Worm (Caenorhabditis elegans): ENCODE measurements around the gene F48E8.4.

F48E8.4 gene

DNA sequence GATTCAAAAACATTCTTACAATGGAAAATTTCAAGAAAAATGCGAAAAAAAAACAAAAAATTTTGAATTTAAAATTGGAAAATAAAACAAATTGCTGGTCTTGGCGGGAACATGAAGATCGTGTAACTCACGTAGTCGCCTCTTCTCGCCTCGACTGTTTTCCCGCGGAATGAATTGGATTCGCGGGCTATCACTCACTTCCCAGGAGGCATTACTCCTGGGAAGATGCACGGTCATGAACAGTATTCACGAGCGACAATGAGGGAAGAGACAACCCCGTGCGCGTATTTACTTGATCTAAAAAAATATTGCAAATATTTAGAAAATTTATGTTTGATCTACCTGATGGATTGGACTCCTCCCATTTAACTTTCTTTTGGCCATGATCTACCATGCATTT, 47.1 kb upstream of the F48E8.4 start (continued):
- TF ChIP-seq D2030.7 (GFP tag; IDR thresholded peaks at IDR 0.05) (peak; percentile 52), tbp1 (GFP tag; optimal IDR thresholded peaks at IDR 0.05) (no peak), madf-10 (tag; optimal IDR thresholded peaks at IDR 0.05) (no peak), ccch-3 (GFP tag; optimal IDR thresholded peaks at IDR 0.05) (no peak), ztf-22 (GFP tag; optimal IDR thresholded peaks at IDR 0.05) (no peak), aptf-2 (GFP tag; conservative IDR thresholded peaks at IDR 0.05) (peak; percentile 100), ceh-27 (GFP tag; optimal IDR thresholded peaks at IDR 0.05) (no peak), snpc-1.3 (tag; optimal IDR thresholded peaks at IDR 0.05; ENCODE audit: insufficient read depth) (no peak), zim-3 (tag; optimal IDR thresholded peaks at IDR 0.05) (no peak), B0336.3 (GFP tag; IDR thresholded peaks at IDR 0.05) (no peak), tlf-1 (GFP tag; optimal IDR thresholded peaks at IDR 0.05) (no peak), ceh-91 (GFP tag; IDR thresholded peaks at IDR 0.05) (peak; percentile 44; the same call in 1 of the 2 replicates), F39B2.1 (GFP tag; IDR thresholded peaks at IDR 0.05) (no peak), aptf-3 (GFP tag; IDR thresholded peaks at IDR 0.05) (peak; percentile 100), attf-5 (GFP tag; optimal IDR thresholded peaks at IDR 0.05) (no peak), cebp-1 (GFP tag; IDR thresholded peaks at IDR 0.05) (no peak), cebp-1 (tag; optimal IDR thresholded peaks at IDR 0.05) (no peak), nhr-27 (tag; optimal IDR thresholded peaks at IDR 0.05) (no peak), die-1 (tag; optimal IDR thresholded peaks at IDR 0.05) (peak; percentile 7), F49E8.2 (tag; optimal IDR thresholded peaks at IDR 0.05; ENCODE audit: insufficient read depth) (no peak), mel-28 (tag; optimal IDR thresholded peaks at IDR 0.05; ENCODE audit: borderline replicate concordance) (no peak), rpc-1 (optimal IDR thresholded peaks at IDR 0.05) (no peak), rpc-1 (tag; optimal IDR thresholded peaks at IDR 0.05) (no peak), madf-6 (GFP tag; IDR thresholded peaks at IDR 0.05) (peak; percentile 92), dpff-1 (tag; optimal IDR thresholded peaks at IDR 0.05) (no peak)

DNA sequence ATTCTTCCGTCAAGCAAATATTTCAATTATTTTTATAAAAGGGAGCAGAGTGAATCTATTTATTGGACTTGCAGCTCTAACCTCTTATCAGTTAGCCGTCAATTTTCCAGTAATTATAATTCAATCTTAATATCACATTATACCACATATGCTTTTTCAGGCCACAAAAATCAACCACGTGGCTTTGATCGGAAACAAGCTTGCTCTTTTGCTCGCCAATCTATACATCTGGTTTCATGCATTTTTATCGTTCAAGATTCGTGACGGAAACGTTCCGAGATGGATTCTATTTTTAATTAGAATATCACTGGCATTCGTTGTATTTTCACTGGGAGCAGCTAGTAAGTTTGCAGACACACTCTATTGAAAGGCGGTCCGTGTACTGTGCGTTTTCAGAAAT, 46.3 kb upstream of the F48E8.4 start:
- TF ChIP-seq Y53G8AR.9 (GFP tag; conservative IDR thresholded peaks at IDR 0.05), result no peak
- TF ChIP-seq attf-6 (GFP tag; IDR thresholded peaks at IDR 0.05), result no peak
- no peak for TF ChIP-seq C17E4.6 (GFP tag; IDR thresholded peaks at IDR 0.05)
- TF ChIP-seq ztf-26 (tag; optimal IDR thresholded peaks at IDR 0.05), result no peak
- TF ChIP-seq tlf-1 (GFP tag; optimal IDR thresholded peaks at IDR 0.05), result no peak
- no peak for TF ChIP-seq attf-5 (GFP tag; optimal IDR thresholded peaks at IDR 0.05)
- no peak for TF ChIP-seq ccch-3 (GFP tag; optimal IDR thresholded peaks at IDR 0.05)
- TF ChIP-seq dpff-1 (tag; optimal IDR thresholded peaks at IDR 0.05), result no peak
- no peak for TF ChIP-seq egrh-3 (GFP tag; IDR thresholded peaks at IDR 0.05)
- no peak for TF ChIP-seq ztf-22 (GFP tag; optimal IDR thresholded peaks at IDR 0.05)
- no peak for TF ChIP-seq T26A5.8 (tag; optimal IDR thresholded peaks at IDR 0.05)
- TF ChIP-seq attf-3 (GFP tag; conservative IDR thresholded peaks at IDR 0.05), result no peak
- TF ChIP-seq Y67H2A.10 (GFP tag; conservative IDR thresholded peaks at IDR 0.05), result no peak
- TF ChIP-seq nfya-1 (tag; optimal IDR thresholded peaks at IDR 0.05; ENCODE audit: borderline replicate concordance, insufficient read depth), result no peak

DNA sequence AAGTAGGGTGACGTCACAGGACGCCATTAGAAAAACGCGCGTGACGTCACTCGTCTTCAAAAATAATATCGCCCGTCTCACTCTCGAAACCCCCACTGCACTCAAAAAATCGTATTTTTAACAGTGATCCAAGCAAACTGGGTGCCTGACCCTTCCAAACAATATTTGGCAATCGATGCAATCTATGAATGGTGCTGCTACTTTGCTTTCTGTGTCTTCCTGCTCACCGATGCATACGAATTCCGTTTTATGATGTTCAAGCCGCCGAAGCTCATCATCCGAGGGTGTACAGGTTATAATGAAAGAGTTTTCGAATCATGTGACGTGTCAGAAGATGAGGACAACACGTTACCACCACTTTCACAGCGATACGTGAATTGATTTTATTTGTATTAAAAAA, 45.8 kb upstream of the F48E8.4 start, which contains the start of gene W03A5.1:
W03A5.1 (plus strand) TSS at position 301 of the 400 bp plus-strand sequence.
- no peak for TF ChIP-seq attf-5 (GFP tag; optimal IDR thresholded peaks at IDR 0.05)
- TF ChIP-seq madf-10 (tag; optimal IDR thresholded peaks at IDR 0.05), result no peak
- no peak for TF ChIP-seq lsy-27 (tag; optimal IDR thresholded peaks at IDR 0.05; ENCODE audit: borderline replicate concordance, insufficient read depth)
- TF ChIP-seq bed-1 (GFP tag; IDR thresholded peaks at IDR 0.05), result no peak
- TF ChIP-seq nfyb-1 (GFP tag; IDR thresholded peaks at IDR 0.05), result no peak
- no peak for TF ChIP-seq F10E7.11 (tag; optimal IDR thresholded peaks at IDR 0.05)
- no peak for TF ChIP-seq mcd-1 (GFP tag; IDR thresholded peaks at IDR 0.05)
- no peak for TF ChIP-seq nhr-90 (tag; optimal IDR thresholded peaks at IDR 0.05)
- TF ChIP-seq F52B5.7 (tag; optimal IDR thresholded peaks at IDR 0.05), result no peak
- TF ChIP-seq F57C9.4 (tag; optimal IDR thresholded peaks at IDR 0.05), result no peak
